Worm (Caenorhabditis elegans) whole organism, L1 larva: Measurements from ENCODE around the gene R12A1.3.
A peak's percentile ranks its signal among the peaks of the same experiment; 100 is the strongest.

Experiments
- ama-1 ChIP-seq: fragments of 150-350 bp; optimal IDR thresholded peaks from 2 replicates; lab custom pipeline; 2014
- ces-1 ChIP-seq: fragments of 150-350 bp; optimal IDR thresholded peaks from 2 replicates; lab custom pipeline; 2014; ENCODE audit warnings: missing biosample characterization, missing genetic modification reagents, missing genetic modification characterization
- elt-3 ChIP-seq, 6 experiments: fragments of 150-350 bp in 1 of 6; sonication (generic microtip); optimal IDR thresholded peaks; 2 replicates each; lab custom pipeline; 2017 to 2018; ENCODE audit warnings: missing biosample characterization in 6 of 6, missing genetic modification characterization in 6 of 6, inconsistent platforms in 1 of 6
- mep-1 ChIP-seq: fragments of 150-350 bp; optimal IDR thresholded peaks from 2 replicates; lab custom pipeline; 2014; ENCODE audit warnings: missing biosample characterization, missing genetic modification characterization
- nhr-77 ChIP-seq: fragments of 150-350 bp; optimal IDR thresholded peaks from 2 replicates; lab custom pipeline; 2014; ENCODE audit warnings: missing biosample characterization, missing genetic modification characterization
- skn-1 ChIP-seq: fragments of 150-350 bp; optimal IDR thresholded peaks from 2 replicates; lab custom pipeline; 2014; ENCODE audit warnings: missing biosample characterization, missing genetic modification characterization
- snpc-4 ChIP-seq: fragments of 150-350 bp; optimal IDR thresholded peaks from 2 replicates; lab custom pipeline; 2014; ENCODE audit warnings: missing biosample characterization, missing genetic modification characterization
- unc-30 ChIP-seq: sonication (generic microtip); optimal IDR thresholded peaks from 2 replicates; lab custom pipeline; 2017; ENCODE audit warnings: missing biosample characterization, missing genetic modification characterization
- vab-15 ChIP-seq: sonication (generic microtip); optimal IDR thresholded peaks from 2 replicates; lab custom pipeline; 2017; ENCODE audit warnings: missing genotype, mild to moderate bottlenecking, missing genetic modification characterization, missing compliant biosample characterization

- TF ChIP-seq skn-1 (tag; lab: Kevin White, UChicago), result peak; percentile 85
- TF ChIP-seq nhr-77 (tag; lab: Kevin White, UChicago), result peak; percentile 30
- no peak for TF ChIP-seq snpc-4 (tag; lab: Kevin White, UChicago)
- no peak for TF ChIP-seq ama-1 (lab: Kevin White, UChicago)
- TF ChIP-seq ces-1 (GFP tag; lab: Kevin White, UChicago), result no peak
- peak; percentile 50 for TF ChIP-seq unc-30 (tag; lab: Kevin White, UChicago)
- TF ChIP-seq mep-1 (tag; lab: Kevin White, UChicago), result peak; percentile 86
- TF ChIP-seq vab-15 (tag; lab: Kevin White, UChicago), result no peak
- TF ChIP-seq elt-3 (tag; optimal IDR thresholded peaks at IDR 0.05; lab: Kevin White, UChicago), result peak in 2 of 6 experiments; percentile 41 to 53
Observed at ce11 chrV:1471078-1471969, 45.7 kb upstream of the R12A1.3 start.
